Fruit fly (Drosophila melanogaster): ENCODE measurements around the gene CG42814.
A peak's percentile ranks its signal among the peaks of the same experiment; 100 is the strongest.

CG42814 gene

dm6 chr3R:27229368-27229767 lies at the start of gene CG42814:
Gene CG42814, minus strand, starts transcription at chr3R:27229468.
- TF ChIP-seq CG8119 (GFP tag; IDR thresholded peaks at IDR 0.05) (no peak), CG16779 (tag; optimal IDR thresholded peaks at IDR 0.05) (no peak), CG8319 (GFP tag; optimal IDR thresholded peaks at IDR 0.05) (no peak), CG1621 (tag; optimal IDR thresholded peaks at IDR 0.05) (no peak), Ets96B (tag; optimal IDR thresholded peaks at IDR 0.05) (no peak), CG11902 (GFP tag; optimal IDR thresholded peaks at IDR 0.05) (no peak), CG9139 (GFP tag; optimal IDR thresholded peaks at IDR 0.05) (no peak), CG6276 (GFP tag; optimal IDR thresholded peaks at IDR 0.05) (no peak), esn (GFP tag; optimal IDR thresholded peaks at IDR 0.05) (no peak), vri (GFP tag; optimal IDR thresholded peaks at IDR 0.05) (no peak), CG6854 (GFP tag; optimal IDR thresholded peaks at IDR 0.05) (no peak), CG8632 (GFP tag; optimal IDR thresholded peaks at IDR 0.05) (no peak), achi (GFP tag; optimal IDR thresholded peaks at IDR 0.05) (no peak), Hr39 (GFP tag; optimal IDR thresholded peaks at IDR 0.05) (no peak)

- TF ChIP-seq fkh (GFP tag; optimal IDR thresholded peaks at IDR 0.05) (peak; percentile 21), fd85E (GFP tag; optimal IDR thresholded peaks at IDR 0.05) (no peak), CG6276 (GFP tag; optimal IDR thresholded peaks at IDR 0.05) (peak; percentile 48), vri (GFP tag; optimal IDR thresholded peaks at IDR 0.05) (peak; percentile 10), CG6854 (GFP tag; optimal IDR thresholded peaks at IDR 0.05) (peak; percentile 30), CG11294 (GFP tag; IDR thresholded peaks at IDR 0.05) (no peak), Eip78C (GFP tag) (peak; percentile 74), CG8632 (GFP tag; optimal IDR thresholded peaks at IDR 0.05) (no peak), CG8119 (GFP tag; IDR thresholded peaks at IDR 0.05) (no peak), acj6 (GFP tag; optimal IDR thresholded peaks at IDR 0.05) (peak; percentile 52), CG10669 (GFP tag; optimal IDR thresholded peaks at IDR 0.05) (no peak), CG7368 (GFP tag; optimal IDR thresholded peaks at IDR 0.05) (peak; percentile 9), CG31627 (GFP tag; optimal IDR thresholded peaks at IDR 0.05) (peak; percentile 10), CG10631 (GFP tag; optimal IDR thresholded peaks at IDR 0.05) (peak; percentile 39), CG9139 (GFP tag; optimal IDR thresholded peaks at IDR 0.05) (peak; percentile 39), Lpt (GFP tag; optimal IDR thresholded peaks at IDR 0.05) (no peak), Sox15 (GFP tag; optimal IDR thresholded peaks at IDR 0.05) (no peak), fd59A (GFP tag; optimal IDR thresholded peaks at IDR 0.05) (no peak), net (GFP tag; optimal IDR thresholded peaks at IDR 0.05) (peak; percentile 26), Sox14 (GFP tag; optimal IDR thresholded peaks at IDR 0.05) (peak; percentile 68), Smox (GFP tag; optimal IDR thresholded peaks at IDR 0.05) (no peak), CG3032 (tag; optimal IDR thresholded peaks at IDR 0.05) (peak; percentile 21), CG1621 (tag; optimal IDR thresholded peaks at IDR 0.05) (peak; percentile 20), Blimp-1 (GFP tag; optimal IDR thresholded peaks at IDR 0.05) (no peak), Sox102F (GFP tag; optimal IDR thresholded peaks at IDR 0.05) (peak; percentile 5), CG6808 (GFP tag; optimal IDR thresholded peaks at IDR 0.05) (peak; percentile 50), CG34406 (GFP tag; optimal IDR thresholded peaks at IDR 0.05) (peak; percentile 32), esn (GFP tag; optimal IDR thresholded peaks at IDR 0.05) (peak; percentile 18), cyc (GFP tag; optimal IDR thresholded peaks at IDR 0.05) (no peak), eg (GFP tag; IDR thresholded peaks at IDR 0.05) (peak; percentile 64), CG15336 (GFP tag; IDR thresholded peaks at IDR 0.05) (no peak), Met (GFP tag; optimal IDR thresholded peaks at IDR 0.05) (peak; percentile 34), CG32006 (GFP tag; optimal IDR thresholded peaks at IDR 0.05) (peak; percentile 17), Gug (GFP tag; IDR thresholded peaks at IDR 0.05) (no peak), OdsH (GFP tag; optimal IDR thresholded peaks at IDR 0.05) (peak; percentile 47), CG11902 (GFP tag; optimal IDR thresholded peaks at IDR 0.05) (peak; percentile 22), ss (GFP tag; optimal IDR thresholded peaks at IDR 0.05) (peak; percentile 23 to 69), salr (GFP tag; optimal IDR thresholded peaks at IDR 0.05) (peak in 1 of 2 experiments; percentile 9), CG16779 (tag; optimal IDR thresholded peaks at IDR 0.05) (peak; percentile 31), Hr4 (GFP tag; optimal IDR thresholded peaks at IDR 0.05) (peak; percentile 8), lz (GFP tag; optimal IDR thresholded peaks at IDR 0.05) (peak; percentile 17), dsx (GFP tag; optimal IDR thresholded peaks at IDR 0.05; ENCODE audit: poor library complexity, severe bottlenecking) (peak; percentile 68)
These were observed 45.5 kb upstream of the CG42814 start, which contains the start of gene CG5938 for dm6 chr3R:27274533-27275447. Gene CG5938, plus strand, starts transcription at chr3R:27274794.
